Worm (Caenorhabditis elegans): ENCODE measurements around the gene tftc-3.

DNA sequence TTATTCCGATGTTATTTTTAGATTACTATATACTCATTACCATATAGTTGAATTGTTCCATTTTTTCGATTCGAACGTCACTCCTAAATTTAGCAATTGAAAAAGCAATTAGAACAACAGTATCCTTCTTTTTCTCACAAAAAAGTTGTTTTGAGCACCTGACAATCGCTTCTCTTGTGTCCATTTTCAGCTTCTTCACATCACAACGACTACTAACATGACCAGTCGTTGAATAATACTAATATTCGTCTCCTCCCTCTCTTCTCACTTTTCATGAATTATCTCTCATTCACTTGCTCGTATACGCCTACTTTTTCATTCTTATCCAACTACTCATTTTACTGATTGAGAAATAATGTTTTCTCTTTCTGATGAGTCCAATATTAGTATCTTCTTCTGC is 6.6 kb upstream of the tftc-3 start, which contains the start of gene ZK856.14:
- no peak for TF ChIP-seq ceh-82 (tag; optimal IDR thresholded peaks at IDR 0.05)
- no peak for TF ChIP-seq nhr-237 (tag; optimal IDR thresholded peaks at IDR 0.05)
- TF ChIP-seq pha-4 (tag; optimal IDR thresholded peaks at IDR 0.05), result no peak
- no peak for TF ChIP-seq lin-15B (tag; optimal IDR thresholded peaks at IDR 0.05)
